Fruit fly (Drosophila melanogaster) whole organism, pupa: ENCODE results near the gene CG9396.

ENCODE experiments used
- CG4496 ChIP-seq: fragments of 200-800 bp; sonication (Bioruptor generic); IDR thresholded peaks from 3 replicates; pipeline ENCODE4 v1.3.6; 2022; ENCODE audit warnings: missing biosample characterization, missing genetic modification characterization
- CG8301 ChIP-seq: fragments of 200-800 bp; sonication (Bioruptor generic); optimal IDR thresholded peaks from 2 replicates; lab custom pipeline; 2018; ENCODE audit warnings: missing biosample characterization, mild to moderate bottlenecking, missing genetic modification characterization
- Ets98B ChIP-seq: fragments of 200-800 bp; sonication (Bioruptor generic); IDR thresholded peaks from 2 replicates; pipeline ENCODE4 v1.3.6; 2022; ENCODE audit warnings: missing biosample characterization, missing genetic modification characterization
- Pif1A ChIP-seq: fragments of 200-800 bp; sonication (Bioruptor generic); optimal IDR thresholded peaks from 3 replicates; lab custom pipeline; 2016; ENCODE audit warnings: missing biosample characterization, missing genetic modification characterization
- Snoo ChIP-seq: fragments of 200-800 bp; sonication (Bioruptor generic); optimal IDR thresholded peaks from 3 replicates; lab custom pipeline; 2017; ENCODE audit warnings: missing biosample characterization, mild to moderate bottlenecking, missing genetic modification characterization, inconsistent platforms
- gl ChIP-seq: fragments of 200-800 bp; sonication (Bioruptor generic); optimal IDR thresholded peaks from 2 replicates; lab custom pipeline; 2018; ENCODE audit warnings: missing biosample characterization, mild to moderate bottlenecking, missing genetic modification characterization

DNA sequence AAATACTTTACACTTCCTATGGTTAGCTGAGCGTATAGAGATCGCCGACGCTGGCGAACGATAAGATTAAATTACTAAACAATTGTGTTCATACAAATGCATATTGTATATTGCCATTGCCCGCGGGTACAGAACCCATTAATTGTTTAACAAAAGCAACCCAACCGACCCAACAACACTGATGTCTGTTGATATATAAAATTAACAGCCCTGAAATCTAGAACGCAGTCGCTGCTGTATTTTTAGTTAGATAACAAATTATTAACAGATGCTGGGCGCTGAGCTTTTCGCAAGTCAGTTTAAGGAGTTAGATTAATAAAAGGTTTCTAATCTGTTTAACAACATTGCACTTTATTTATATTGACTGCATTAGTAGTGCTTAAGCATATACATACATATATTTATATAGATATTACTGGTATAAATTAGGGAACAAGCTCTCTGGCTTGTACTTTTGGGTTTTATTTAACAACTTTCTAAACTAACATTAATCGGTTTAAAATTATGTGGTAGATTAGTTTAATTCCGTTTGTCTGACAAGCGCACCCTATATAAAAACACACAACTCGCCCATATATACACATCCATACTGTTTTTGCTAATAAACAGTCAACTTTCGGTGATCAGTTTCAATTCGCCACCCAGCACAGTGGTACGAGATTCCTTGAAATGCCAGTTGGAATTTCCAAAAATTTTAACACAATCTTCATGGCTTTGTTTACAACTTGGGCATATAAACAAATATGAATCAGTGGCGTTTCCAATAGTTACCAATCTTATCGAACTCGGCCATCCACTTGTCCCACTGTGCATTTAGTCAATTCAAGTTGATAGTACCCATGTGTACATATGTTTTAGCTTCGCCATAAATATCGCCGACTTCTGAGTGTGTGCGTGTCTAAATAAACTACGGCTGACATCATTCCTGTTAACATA is 43.2 kb downstream of the CG9396 start:
- TF ChIP-seq Pif1A (GFP tag; lab: Kevin White, UChicago) (peak; percentile 91), Snoo (tag; lab: Kevin White, UChicago) (peak; percentile 79), Ets98B (GFP tag; lab: Robert Waterston, UW) (peak; percentile 96), CG8301 (tag; lab: Kevin White, UChicago) (peak; percentile 84), CG4496 (GFP tag; lab: Robert Waterston, UW) (peak; percentile 97), gl (tag; lab: Kevin White, UChicago) (peak; percentile 62)
